Worm (Caenorhabditis elegans): Measurements from ENCODE around the gene klo-2.

ce11 chrIII:2438543-2438942, 7.5 kb upstream of the klo-2 start, which contains the start of gene E02H9.13:
- TF ChIP-seq elt-1 (tag; optimal IDR thresholded peaks at IDR 0.05) (no peak), crh-2 (tag; optimal IDR thresholded peaks at IDR 0.05) (no peak), aly-2 (tag; optimal IDR thresholded peaks at IDR 0.05) (no peak), ama-1 (optimal IDR thresholded peaks at IDR 0.05) (no peak), unc-62 (GFP tag; optimal IDR thresholded peaks at IDR 0.05) (no peak), alr-1 (tag; optimal IDR thresholded peaks at IDR 0.05) (no peak), C34F6.9 (tag; optimal IDR thresholded peaks at IDR 0.05) (peak; percentile 16), ztf-4 (tag; optimal IDR thresholded peaks at IDR 0.05) (no peak), mab-5 (tag; optimal IDR thresholded peaks at IDR 0.05) (no peak), unc-55 (GFP tag; optimal IDR thresholded peaks at IDR 0.05) (peak; percentile 81)

Data from whole organism, L2 larva.